Worm (Caenorhabditis elegans) whole organism, L4 larva: Measurements from ENCODE around the gene srh-235.
"Not testable (repeated sequence)": the region's sequence is repeated elsewhere in the genome, so short reads cannot be mapped to it uniquely, and the experiment has no call there.

Experiments used
- F10B5.3 ChIP-seq: sonication (generic microtip); optimal IDR thresholded peaks from 2 replicates; lab custom pipeline; 2016; ENCODE audit warnings: mild to moderate bottlenecking, missing genetic modification characterization, missing compliant biosample characterization
- F26F4.8 ChIP-seq: fragments of 200-800 bp; sonication (Bioruptor generic); conservative IDR thresholded peaks from 2 replicates; pipeline ENCODE4 v1.3.6; 2022; ENCODE audit warnings: missing genetic modification characterization, missing compliant biosample characterization
- F44E2.7 ChIP-seq: fragments of 200-800 bp; sonication (Bioruptor generic); IDR thresholded peaks from 2 replicates; pipeline ENCODE4 v2.1.2; 2022; ENCODE audit warnings: missing genetic modification characterization, missing compliant biosample characterization
- T20F7.1 ChIP-seq: fragments of 200-800 bp; sonication (Bioruptor generic); optimal IDR thresholded peaks from 2 replicates; lab custom pipeline; 2018; ENCODE audit warnings: mild to moderate bottlenecking, missing genetic modification characterization, missing compliant biosample characterization
- Y48G9A.11 ChIP-seq: fragments of 200-800 bp; sonication (Bioruptor generic); IDR thresholded peaks from 2 replicates; pipeline ENCODE4 v1.3.6; 2022; ENCODE audit warnings: missing genetic modification reagents, missing genetic modification characterization, missing compliant biosample characterization
- Y5F2A.4 ChIP-seq: fragments of 200-800 bp; sonication (Bioruptor generic); optimal IDR thresholded peaks from 2 replicates; lab custom pipeline; 2018; ENCODE audit warnings: mild to moderate bottlenecking, missing genetic modification characterization, missing compliant biosample characterization
- Y75B8A.6 ChIP-seq: fragments of 200-800 bp; sonication (Bioruptor generic); IDR thresholded peaks from 2 replicates; pipeline ENCODE4 v1.3.6; 2022; ENCODE audit warnings: missing genetic modification reagents, missing genetic modification characterization, missing compliant biosample characterization
- ama-1 ChIP-seq: fragments of 150-350 bp; optimal IDR thresholded peaks from 2 replicates; lab custom pipeline; 2014; ENCODE audit warnings: inconsistent platforms, mixed read lengths
- arid-1 ChIP-seq: fragments of 200-800 bp; sonication (Bioruptor generic); conservative IDR thresholded peaks from 2 replicates; pipeline ENCODE4 v1.3.6; 2022; ENCODE audit warnings: missing genetic modification reagents, missing genetic modification characterization, missing compliant biosample characterization
- ceh-20 ChIP-seq: fragments of 200-800 bp; sonication (Bioruptor generic); IDR thresholded peaks from 2 replicates; pipeline ENCODE4 v1.3.6; 2022; ENCODE audit warnings: missing genetic modification reagents, missing genetic modification characterization, missing compliant biosample characterization
- daf-12 ChIP-seq: fragments of 150-350 bp; optimal IDR thresholded peaks from 2 replicates; lab custom pipeline; 2014; ENCODE audit warnings: missing biosample characterization, missing genetic modification reagents, missing genetic modification characterization
- dmd-8 ChIP-seq: fragments of 200-800 bp; sonication (Bioruptor generic); IDR thresholded peaks from 2 replicates; pipeline ENCODE4 v1.3.6; 2022; ENCODE audit warnings: missing genetic modification characterization, missing compliant biosample characterization
- dmd-9 ChIP-seq: fragments of 200-800 bp; sonication (Bioruptor generic); IDR thresholded peaks from 2 replicates; pipeline ENCODE4 v1.3.6; 2022; ENCODE audit warnings: missing genetic modification reagents, missing genetic modification characterization, missing compliant biosample characterization
- dpl-1 ChIP-seq: fragments of 150-350 bp; optimal IDR thresholded peaks from 2 replicates; lab custom pipeline; 2014; ENCODE audit warnings: missing biosample characterization, missing genetic modification reagents, missing genetic modification characterization
- duxl-1 ChIP-seq: sonication (generic microtip); optimal IDR thresholded peaks from 2 replicates; lab custom pipeline; 2016; ENCODE audit warnings: mild to moderate bottlenecking, missing genetic modification characterization, moderate library complexity, missing compliant biosample characterization; ENCODE audit not compliant: poor library complexity
- hlh-11 ChIP-seq: fragments of 200-800 bp; sonication (Bioruptor generic); optimal IDR thresholded peaks from 2 replicates; lab custom pipeline; 2018; ENCODE audit warnings: mild to moderate bottlenecking, missing genetic modification characterization, missing compliant biosample characterization
- lim-7 ChIP-seq: fragments of 200-800 bp; sonication (Bioruptor generic); IDR thresholded peaks from 2 replicates; pipeline ENCODE4 v1.3.6; 2022; ENCODE audit warnings: missing genetic modification characterization, missing compliant biosample characterization
- lin-15B ChIP-seq: fragments of 150-350 bp; sonication (generic microtip); optimal IDR thresholded peaks from 3 replicates; lab custom pipeline; 2014; ENCODE audit warnings: missing biosample characterization, missing genetic modification characterization
- lsy-2 ChIP-seq, 2 experiments: fragments of 150-350 bp in 1 of 2; sonication (generic microtip) in 1 of 2; optimal IDR thresholded peaks; 2 replicates each; lab custom pipeline; 2014 to 2017; ENCODE audit warnings: missing biosample characterization in 2 of 2, missing genetic modification characterization in 2 of 2
- mep-1 ChIP-seq: fragments of 150-350 bp; sonication (generic microtip); optimal IDR thresholded peaks from 3 replicates; lab custom pipeline; 2014; ENCODE audit warnings: missing biosample characterization, missing genetic modification characterization
- mxl-3 ChIP-seq: fragments of 200-800 bp; sonication (Bioruptor generic); optimal IDR thresholded peaks from 2 replicates; lab custom pipeline; 2018; ENCODE audit warnings: mild to moderate bottlenecking, missing genetic modification characterization, missing compliant biosample characterization
- nhr-11 ChIP-seq: fragments of 150-350 bp; optimal IDR thresholded peaks from 2 replicates; lab custom pipeline; 2014; ENCODE audit warnings: missing biosample characterization, missing genetic modification characterization
- nhr-237 ChIP-seq: sonication (generic microtip); optimal IDR thresholded peaks from 2 replicates; lab custom pipeline; 2017; ENCODE audit warnings: missing biosample characterization, missing genetic modification characterization
- nhr-28 ChIP-seq: fragments of 150-350 bp; optimal IDR thresholded peaks from 2 replicates; lab custom pipeline; 2014; ENCODE audit warnings: missing biosample characterization, missing genetic modification characterization
- nhr-76 ChIP-seq: fragments of 150-350 bp; optimal IDR thresholded peaks from 2 replicates; lab custom pipeline; 2014; ENCODE audit warnings: missing biosample characterization, missing genetic modification characterization
- pha-4 ChIP-seq, 2 experiments: fragments of 150-350 bp in 1 of 2; fragments of 200-800 bp in 1 of 2; sonication (Bioruptor generic) in 1 of 2; IDR thresholded peaks in 1 of 2; optimal IDR thresholded peaks in 1 of 2; 2 replicates each; pipeline versions ENCODE4 v1.3.6 to Lab custom; 2014 to 2022; ENCODE audit warnings: missing genetic modification characterization in 2 of 2, missing genetic modification reagents in 2 of 2, missing biosample characterization in 1 of 2, missing compliant biosample characterization in 1 of 2
- pqm-1 ChIP-seq: sonication (generic microtip); optimal IDR thresholded peaks from 2 replicates; lab custom pipeline; 2017; ENCODE audit warnings: missing biosample characterization, missing genetic modification characterization
- rbr-2 ChIP-seq: sonication (generic microtip); optimal IDR thresholded peaks from 2 replicates; lab custom pipeline; 2016; ENCODE audit warnings: missing genotype, missing genetic modification characterization, missing compliant biosample characterization
- saeg-2 ChIP-seq: fragments of 200-800 bp; sonication (Bioruptor generic); IDR thresholded peaks from 2 replicates; pipeline ENCODE4 v1.3.6; 2022; ENCODE audit warnings: missing genetic modification reagents, missing genetic modification characterization, missing compliant biosample characterization
- set-16 ChIP-seq: fragments of 200-800 bp; sonication (Bioruptor generic); IDR thresholded peaks from 2 replicates; pipeline ENCODE4 v1.3.6; 2022; ENCODE audit warnings: missing genetic modification reagents, missing genetic modification characterization, missing compliant biosample characterization
- tra-1 ChIP-seq: fragments of 200-800 bp; sonication (Bioruptor generic); IDR thresholded peaks from 2 replicates; pipeline ENCODE4 v1.3.6; 2022; ENCODE audit warnings: missing genetic modification reagents, missing genetic modification characterization, missing compliant biosample characterization
- unc-39 ChIP-seq: sonication (generic microtip); optimal IDR thresholded peaks from 2 replicates; lab custom pipeline; 2017; ENCODE audit warnings: missing biosample characterization, missing genetic modification characterization
- unc-62 ChIP-seq, 3 experiments: fragments of 150-350 bp in 1 of 3; sonication (generic microtip); optimal IDR thresholded peaks in 2 of 3; peaks in 1 of 3; 1 replicate in 1 of 3; 2 replicates in 2 of 3; lab custom pipeline; 2014 to 2017; ENCODE audit warnings: missing biosample characterization in 3 of 3, missing genetic modification characterization in 3 of 3, missing genetic modification reagents in 3 of 3, missing genotype in 1 of 3
- vab-7 ChIP-seq: fragments of 200-800 bp; sonication (Bioruptor generic); IDR thresholded peaks from 2 replicates; pipeline ENCODE4 v1.3.6; 2022; ENCODE audit warnings: missing genetic modification reagents, missing genetic modification characterization, missing compliant biosample characterization
- zfp-2 ChIP-seq: sonication (generic microtip); optimal IDR thresholded peaks from 2 replicates; lab custom pipeline; 2016; ENCODE audit warnings: mild to moderate bottlenecking, missing genetic modification characterization, missing compliant biosample characterization
- ztf-11 ChIP-seq: fragments of 150-350 bp; optimal IDR thresholded peaks from 2 replicates; lab custom pipeline; 2014; ENCODE audit warnings: missing biosample characterization, missing genetic modification characterization

srh-235 gene

ce11 chrV:17430903-17431302 lies 40.6 kb downstream of the srh-235 start, which contains the start of gene srbc-27:
Gene srbc-27, plus strand, starts transcription at chrV:17431203.
- TF ChIP-seq vab-7 (no peak), daf-12 (no peak), nhr-237 (tag; lab: Kevin White, UChicago) (no peak), hlh-11 (tag; lab: Kevin White, UChicago) (no peak), rbr-2 (tag; lab: Kevin White, UChicago) (no peak), lin-15B (no peak), F10B5.3 (no peak), T20F7.1 (GFP tag; lab: Kevin White, UChicago) (no peak), tra-1 (GFP tag; lab: Robert Waterston, UW) (no peak), ama-1 (lab: Kevin White, UChicago) (no peak), ceh-20 (no peak), lim-7 (GFP tag; lab: Robert Waterston, UW) (no peak), duxl-1 (no peak), dmd-8 (GFP tag; lab: Robert Waterston, UW) (no peak), mep-1 (tag; lab: Kevin White, UChicago) (no peak), ztf-11 (no peak), mxl-3 (GFP tag; lab: Kevin White, UChicago) (no peak), F44E2.7 (GFP tag; lab: Robert Waterston, UW) (no peak)
- TF ChIP-seq, all 104 proteins: peak for 0

- TF ChIP-seq dmd-9 = no peak
- no peak for TF ChIP-seq set-16 (GFP tag; lab: Robert Waterston, UW)
- TF ChIP-seq nhr-76 (tag; lab: Kevin White, UChicago) = no peak
- TF ChIP-seq unc-39 (tag; lab: Kevin White, UChicago) = no peak
- no peak for TF ChIP-seq nhr-11 (tag; lab: Kevin White, UChicago)
- TF ChIP-seq zfp-2 (tag; lab: Kevin White, UChicago) = no peak
- no peak for TF ChIP-seq pqm-1 (tag; lab: Kevin White, UChicago)
- TF ChIP-seq T20F7.1 (GFP tag; lab: Kevin White, UChicago) = no peak
- no peak for TF ChIP-seq dpl-1 (GFP tag; lab: Kevin White, UChicago)
- TF ChIP-seq saeg-2 (GFP tag; lab: Robert Waterston, UW) = no peak
- no peak for TF ChIP-seq F26F4.8 (GFP tag; lab: Robert Waterston, UW)
- no peak for TF ChIP-seq arid-1 (GFP tag; lab: Robert Waterston, UW)
- no peak for TF ChIP-seq lim-7 (GFP tag; lab: Robert Waterston, UW)
- TF ChIP-seq nhr-28 = no peak
- TF ChIP-seq Y5F2A.4 (GFP tag; lab: Kevin White, UChicago) = no peak
- no peak for TF ChIP-seq Y75B8A.6 (GFP tag; lab: Robert Waterston, UW)
- no peak for TF ChIP-seq pha-4 (GFP tag; IDR thresholded peaks at IDR 0.05; lab: Robert Waterston, UW)
- no peak for TF ChIP-seq pha-4 (tag; optimal IDR thresholded peaks at IDR 0.05; lab: Kevin White, UChicago)
These were observed 41.4 kb downstream of the srh-235 start, which contains the start of gene T27C5.10 for ce11 chrV:17430066-17430465. Gene T27C5.10, minus strand, starts transcription at chrV:17430166.

ce11 chrV:17429262-17429661 lies 42.2 kb downstream of the srh-235 start:
- peak; percentile 84 for TF ChIP-seq set-16 (GFP tag; lab: Robert Waterston, UW)
- no peak for TF ChIP-seq lsy-2 (tag; optimal IDR thresholded peaks at IDR 0.05; lab: Kevin White, UChicago)

- TF ChIP-seq Y48G9A.11 (GFP tag; lab: Robert Waterston, UW) (peak; percentile 77), lim-7 (GFP tag; lab: Robert Waterston, UW) (peak; percentile 54; the same call in 1 of the 2 replicates), unc-62 (GFP tag; optimal IDR thresholded peaks at IDR 0.05 in 1 of 2; lab: Kevin White, UChicago) (peak in 1 of 2 experiments; percentile 22)
- TF ChIP-seq unc-62 (tag; optimal IDR thresholded peaks at IDR 0.05; lab: Kevin White, UChicago) = not testable (repeated sequence)
These were observed 42.9 kb downstream of the srh-235 start for ce11 chrV:17428609-17429008.
